Fruit fly (Drosophila melanogaster) whole organism, prepupa: ENCODE measurements around the gene Ire1.

Experiments used
- Blimp-1 ChIP-seq: fragments of 200-800 bp; sonication (Bioruptor generic); optimal IDR thresholded peaks from 3 replicates; lab custom pipeline; 2017; ENCODE audit warnings: missing biosample characterization, missing genetic modification characterization, mild to moderate bottlenecking, moderate library complexity, missing genetic modification reagents
- CG11294 ChIP-seq: fragments of 200-800 bp; sonication (Bioruptor generic); IDR thresholded peaks from 2 replicates; pipeline ENCODE4 v1.3.6; 2022; ENCODE audit warnings: missing biosample characterization, missing genetic modification characterization
- CG11762 ChIP-seq: fragments of 200-800 bp; sonication (Bioruptor generic); optimal IDR thresholded peaks from 3 replicates; lab custom pipeline; 2016; ENCODE audit warnings: missing biosample characterization, missing genetic modification characterization; ENCODE audit not compliant: insufficient read depth
- CG11902 ChIP-seq: fragments of 200-800 bp; sonication (Bioruptor generic); optimal IDR thresholded peaks from 3 replicates; lab custom pipeline; 2016; ENCODE audit warnings: missing biosample characterization, missing genetic modification characterization
- CG16779 ChIP-seq: fragments of 200-800 bp; sonication (Bioruptor generic); optimal IDR thresholded peaks from 3 replicates; lab custom pipeline; 2017; ENCODE audit warnings: missing biosample characterization, mild to moderate bottlenecking, missing genetic modification characterization
- CG3032 ChIP-seq: fragments of 200-800 bp; optimal IDR thresholded peaks from 2 replicates; lab custom pipeline; 2019; ENCODE audit warnings: missing biosample characterization, mild to moderate bottlenecking, missing genetic modification characterization, moderate library complexity
- CG32006 ChIP-seq: fragments of 200-800 bp; sonication (Bioruptor generic); optimal IDR thresholded peaks from 3 replicates; lab custom pipeline; 2017; ENCODE audit warnings: missing biosample characterization, mild to moderate bottlenecking, missing genetic modification characterization
- CG34406 ChIP-seq: fragments of 200-800 bp; sonication (Bioruptor generic); optimal IDR thresholded peaks from 3 replicates; lab custom pipeline; 2016; ENCODE audit warnings: missing biosample characterization, missing genetic modification characterization
- CG3919 ChIP-seq: fragments of 200-800 bp; sonication (Bioruptor generic); optimal IDR thresholded peaks from 3 replicates; lab custom pipeline; 2016; ENCODE audit warnings: missing biosample characterization, missing genetic modification characterization
- CG4318 ChIP-seq: fragments of 200-800 bp; sonication (Bioruptor generic); optimal IDR thresholded peaks from 3 replicates; lab custom pipeline; 2017; ENCODE audit warnings: missing biosample characterization, mild to moderate bottlenecking, missing genetic modification characterization
- CG6163 ChIP-seq: fragments of 200-800 bp; sonication (Bioruptor generic); IDR thresholded peaks from 3 replicates; pipeline ENCODE4 v1.3.6; 2022; ENCODE audit warnings: missing biosample characterization, missing genetic modification characterization
- CG6276 ChIP-seq: fragments of 200-800 bp; sonication (Bioruptor generic); optimal IDR thresholded peaks from 2 replicates; lab custom pipeline; 2017; ENCODE audit warnings: missing biosample characterization, mild to moderate bottlenecking, missing genetic modification characterization
- CG6792 ChIP-seq: fragments of 200-800 bp; sonication (Bioruptor generic); optimal IDR thresholded peaks from 3 replicates; lab custom pipeline; 2016; ENCODE audit warnings: missing biosample characterization, missing genetic modification characterization
- CG6808 ChIP-seq: fragments of 200-800 bp; sonication (Bioruptor generic); optimal IDR thresholded peaks from 3 replicates; lab custom pipeline; 2017; ENCODE audit warnings: missing biosample characterization, missing genetic modification characterization, mild to moderate bottlenecking, moderate library complexity, missing genetic modification reagents
- CG6854 ChIP-seq: fragments of 200-800 bp; sonication (Bioruptor generic); optimal IDR thresholded peaks from 2 replicates; lab custom pipeline; 2017; ENCODE audit warnings: missing biosample characterization, mild to moderate bottlenecking, missing genetic modification characterization
- CG7368 ChIP-seq: fragments of 200-800 bp; sonication (Bioruptor generic); optimal IDR thresholded peaks from 3 replicates; lab custom pipeline; 2016; ENCODE audit warnings: missing biosample characterization, missing genetic modification characterization
- CG8119 ChIP-seq: fragments of 200-800 bp; sonication (Bioruptor generic); IDR thresholded peaks from 3 replicates; pipeline ENCODE4 v1.3.6; 2022; ENCODE audit warnings: missing biosample characterization, missing genetic modification characterization
- CG8319 ChIP-seq: fragments of 200-800 bp; sonication (Bioruptor generic); optimal IDR thresholded peaks from 3 replicates; lab custom pipeline; 2016; ENCODE audit warnings: missing biosample characterization, missing genetic modification characterization
- CG8632 ChIP-seq: fragments of 200-800 bp; sonication (Bioruptor generic); optimal IDR thresholded peaks from 3 replicates; lab custom pipeline; 2016; ENCODE audit warnings: missing biosample characterization, missing genetic modification characterization
- CG9139 ChIP-seq: fragments of 200-800 bp; sonication (Bioruptor generic); optimal IDR thresholded peaks from 3 replicates; lab custom pipeline; 2017; ENCODE audit warnings: missing biosample characterization, mild to moderate bottlenecking, missing genetic modification characterization
- Eip75B ChIP-seq: fragments of 200-800 bp; sonication (Bioruptor generic); optimal IDR thresholded peaks from 3 replicates; lab custom pipeline; 2016; ENCODE audit warnings: missing biosample characterization, missing genetic modification characterization
- Eip78C ChIP-seq: fragments of 200-800 bp; sonication (Bioruptor generic); peaks from one replicate; lab custom pipeline; 2016; ENCODE audit warnings: missing biosample characterization, missing genetic modification characterization
- Eip93F ChIP-seq: fragments of 200-800 bp; sonication (Bioruptor generic); optimal IDR thresholded peaks from 2 replicates; lab custom pipeline; 2016; ENCODE audit warnings: missing biosample characterization, mild to moderate bottlenecking, missing genetic modification characterization
- Ets21C ChIP-seq: fragments of 200-800 bp; sonication (Bioruptor generic); optimal IDR thresholded peaks from 3 replicates; lab custom pipeline; 2016; ENCODE audit warnings: missing biosample characterization, missing genetic modification characterization
- Gug ChIP-seq: fragments of 200-800 bp; sonication (Bioruptor generic); IDR thresholded peaks from 2 replicates; pipeline ENCODE4 v1.3.6; 2022; ENCODE audit warnings: missing biosample characterization, missing genetic modification characterization
- Hr4 ChIP-seq: fragments of 200-800 bp; sonication (Bioruptor generic); optimal IDR thresholded peaks from 3 replicates; lab custom pipeline; 2016; ENCODE audit warnings: missing biosample characterization, missing genetic modification characterization
- Met ChIP-seq: fragments of 200-800 bp; sonication (Bioruptor generic); optimal IDR thresholded peaks from 3 replicates; lab custom pipeline; 2016; ENCODE audit warnings: missing biosample characterization, missing genetic modification characterization
- OdsH ChIP-seq: fragments of 200-800 bp; sonication (Bioruptor generic); optimal IDR thresholded peaks from 3 replicates; lab custom pipeline; 2016; ENCODE audit warnings: missing biosample characterization, missing genetic modification characterization
- Sox102F ChIP-seq: fragments of 200-800 bp; sonication (Bioruptor generic); optimal IDR thresholded peaks from 2 replicates; lab custom pipeline; 2016; ENCODE audit warnings: missing biosample characterization, mild to moderate bottlenecking, missing genetic modification characterization
- Sox14 ChIP-seq: fragments of 200-800 bp; sonication (Bioruptor generic); optimal IDR thresholded peaks from 3 replicates; lab custom pipeline; 2016; ENCODE audit warnings: missing biosample characterization, missing genetic modification characterization
- Sox15 ChIP-seq: fragments of 200-800 bp; sonication (Bioruptor generic); optimal IDR thresholded peaks from 3 replicates; lab custom pipeline; 2016; ENCODE audit warnings: missing biosample characterization, missing genetic modification characterization
- achi ChIP-seq: fragments of 200-800 bp; sonication (Bioruptor generic); optimal IDR thresholded peaks from 3 replicates; lab custom pipeline; 2016; ENCODE audit warnings: missing biosample characterization, missing genetic modification characterization
- acj6 ChIP-seq: fragments of 200-800 bp; sonication (Bioruptor generic); optimal IDR thresholded peaks from 3 replicates; lab custom pipeline; 2016; ENCODE audit warnings: missing biosample characterization, missing genetic modification characterization
- cyc ChIP-seq: fragments of 200-800 bp; sonication (Bioruptor generic); optimal IDR thresholded peaks from 3 replicates; lab custom pipeline; 2016; ENCODE audit warnings: missing biosample characterization, missing genetic modification characterization
- dac ChIP-seq: fragments of 200-800 bp; sonication (Bioruptor generic); optimal IDR thresholded peaks from 2 replicates; lab custom pipeline; 2017; ENCODE audit warnings: missing biosample characterization, mild to moderate bottlenecking, missing genetic modification characterization
- dsx ChIP-seq: fragments of 200-800 bp; optimal IDR thresholded peaks from 3 replicates; lab custom pipeline; 2019; ENCODE audit warnings: missing biosample characterization, mild to moderate bottlenecking, missing genetic modification characterization, moderate library complexity; ENCODE audit not compliant: poor library complexity, severe bottlenecking
- eg ChIP-seq: fragments of 200-800 bp; sonication (Bioruptor generic); IDR thresholded peaks from 3 replicates; pipeline ENCODE4 v1.3.6; 2022; ENCODE audit warnings: missing biosample characterization, missing genetic modification characterization
- esn ChIP-seq: fragments of 200-800 bp; sonication (Bioruptor generic); optimal IDR thresholded peaks from 2 replicates; lab custom pipeline; 2016; ENCODE audit warnings: missing biosample characterization, mild to moderate bottlenecking, missing genetic modification characterization, moderate library complexity
- fd59A ChIP-seq: fragments of 200-800 bp; sonication (Bioruptor generic); optimal IDR thresholded peaks from 2 replicates; lab custom pipeline; 2017; ENCODE audit warnings: missing biosample characterization, mild to moderate bottlenecking, missing genetic modification characterization, missing genetic modification reagents
- fkh ChIP-seq: fragments of 200-800 bp; sonication (Bioruptor generic); optimal IDR thresholded peaks from 3 replicates; lab custom pipeline; 2017; ENCODE audit warnings: missing biosample characterization, mild to moderate bottlenecking, missing genetic modification characterization, moderate library complexity
- pdm3 ChIP-seq: fragments of 200-800 bp; sonication (Bioruptor generic); optimal IDR thresholded peaks from 3 replicates; lab custom pipeline; 2016; ENCODE audit warnings: missing biosample characterization, missing genetic modification characterization
- salr ChIP-seq, 2 experiments: fragments of 200-800 bp; sonication (Bioruptor generic); optimal IDR thresholded peaks; 3 replicates each; lab custom pipeline; 2016 to 2018; ENCODE audit warnings: missing biosample characterization in 2 of 2, missing genetic modification characterization in 2 of 2, mild to moderate bottlenecking in 1 of 2
- spab ChIP-seq: fragments of 200-800 bp; sonication (Bioruptor generic); optimal IDR thresholded peaks from 2 replicates; lab custom pipeline; 2017; ENCODE audit warnings: missing biosample characterization, mild to moderate bottlenecking, missing genetic modification characterization, missing genetic modification reagents
- ss ChIP-seq, 2 experiments: fragments of 200-800 bp; sonication (Bioruptor generic); optimal IDR thresholded peaks; 2 replicates in 1 of 2; 3 replicates in 1 of 2; lab custom pipeline; 2017 to 2018; ENCODE audit warnings: mild to moderate bottlenecking in 2 of 2, missing biosample characterization in 2 of 2, missing genetic modification characterization in 2 of 2, moderate library complexity in 1 of 2
- topi ChIP-seq: fragments of 200-800 bp; sonication (Bioruptor generic); optimal IDR thresholded peaks from 3 replicates; lab custom pipeline; 2016; ENCODE audit warnings: missing biosample characterization, missing genetic modification characterization
- vri ChIP-seq: fragments of 200-800 bp; sonication (Bioruptor generic); optimal IDR thresholded peaks from 3 replicates; lab custom pipeline; 2016; ENCODE audit warnings: missing biosample characterization, mild to moderate bottlenecking, missing genetic modification characterization

Gene Ire1

DNA sequence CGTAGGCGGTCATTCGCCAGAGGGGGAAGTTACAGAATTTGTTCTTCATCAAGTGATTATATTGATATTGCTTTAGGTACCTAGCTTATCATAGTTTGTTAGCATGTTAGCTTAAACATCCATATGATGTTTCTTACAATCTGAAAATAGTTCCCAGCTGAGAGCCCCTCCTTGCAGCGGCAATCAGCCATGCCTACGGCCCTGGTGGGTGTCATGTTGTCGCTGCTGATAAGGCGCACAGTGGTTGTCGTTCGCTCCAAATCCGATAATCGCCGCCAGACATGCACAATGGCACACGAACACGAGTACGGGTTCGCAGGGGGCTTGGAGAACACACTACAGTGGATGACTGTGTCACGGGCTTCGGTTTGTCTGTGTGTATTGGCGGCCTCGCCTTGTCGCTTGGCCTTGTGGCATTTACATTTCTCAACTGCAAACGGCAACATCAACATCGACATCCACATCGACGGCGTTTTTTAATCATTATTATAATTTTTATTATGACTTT, 44.9 kb upstream of the Ire1 start (continued):
- TF ChIP-seq Blimp-1 (GFP tag; lab: Kevin White, UChicago) (peak; percentile 59), CG8632 (GFP tag; lab: Kevin White, UChicago) (peak; percentile 83), CG4318 (GFP tag; lab: Kevin White, UChicago) (no peak), Sox14 (GFP tag; lab: Kevin White, UChicago) (peak; percentile 89), CG6808 (GFP tag; lab: Kevin White, UChicago) (peak; percentile 80), CG32006 (GFP tag; lab: Kevin White, UChicago) (peak; percentile 86), Sox102F (peak; percentile 90), salr (GFP tag; optimal IDR thresholded peaks at IDR 0.05; lab: Kevin White, UChicago) (peak; percentile 70 to 77), esn (GFP tag; lab: Kevin White, UChicago) (peak; percentile 93), eg (peak; percentile 91), Eip93F (GFP tag; lab: Kevin White, UChicago) (peak; percentile 66), OdsH (GFP tag; lab: Kevin White, UChicago) (peak; percentile 92), fkh (GFP tag; lab: Kevin White, UChicago) (peak; percentile 61), CG3919 (GFP tag; lab: Kevin White, UChicago) (peak; percentile 87)

DNA sequence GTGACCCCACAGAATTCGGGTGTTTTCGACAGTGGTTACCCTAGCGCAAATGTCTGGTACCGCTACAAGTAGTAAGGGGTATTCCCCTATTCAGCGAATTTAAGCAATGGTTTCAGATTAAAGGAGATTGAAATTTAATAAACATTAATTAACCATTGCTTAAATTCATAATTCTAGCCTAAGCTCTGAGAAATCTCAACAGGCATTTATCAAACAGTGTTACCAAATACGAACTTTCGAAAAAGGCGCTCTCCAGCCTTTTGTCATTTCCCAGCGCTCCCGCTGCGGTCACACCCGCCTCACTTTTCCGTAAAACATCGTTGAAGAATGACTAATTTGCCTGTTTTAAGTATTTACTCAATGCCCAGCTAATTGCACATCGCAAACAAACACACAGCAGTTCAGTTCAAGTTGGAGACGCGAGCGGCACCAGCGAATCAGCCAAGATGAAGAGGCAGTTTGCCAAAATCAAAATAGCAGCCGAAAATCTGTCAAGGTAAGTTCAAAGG, 43.8 kb upstream of the Ire1 start, which contains the start of the genes Surf6 and RhoGAP92B:
Surf6 (minus strand) TSS at position 4 of the 509 bp plus-strand sequence.
RhoGAP92B (plus strand) TSS at position 300 of the 509 bp plus-strand sequence.
- TF ChIP-seq topi (GFP tag; lab: Kevin White, UChicago) = peak; percentile 67
- TF ChIP-seq eg = peak; percentile 64; the same call in 2 of the 3 replicates
- TF ChIP-seq CG8119 (GFP tag; lab: Robert Waterston, UW) = peak; percentile 23; the same call in 1 of the 3 replicates
- TF ChIP-seq Sox15 = peak; percentile 27
- peak; percentile 79 for TF ChIP-seq Eip78C (GFP tag; lab: Kevin White, UChicago)
- TF ChIP-seq CG6808 (GFP tag; lab: Kevin White, UChicago) = peak; percentile 52
- TF ChIP-seq CG3032 (tag; lab: Kevin White, UChicago) = peak; percentile 53
- peak; percentile 42 for TF ChIP-seq CG8319 (GFP tag; lab: Kevin White, UChicago)
- no peak for TF ChIP-seq fd59A (GFP tag; lab: Kevin White, UChicago)
- peak; percentile 68 for TF ChIP-seq Met (GFP tag; lab: Kevin White, UChicago)
- peak; percentile 49 for TF ChIP-seq CG16779 (tag; lab: Kevin White, UChicago)
- 0 out of 2 replicates have a peak, but pooled peaks have one; percentile 22 for TF ChIP-seq Gug
- TF ChIP-seq vri (GFP tag; lab: Kevin White, UChicago) = peak; percentile 66
- TF ChIP-seq CG11762 (GFP tag; lab: Kevin White, UChicago) = no peak
- peak; percentile 50; the same call in 2 of the 3 replicates for TF ChIP-seq CG6163 (GFP tag; lab: Robert Waterston, UW)
- TF ChIP-seq CG11294 (GFP tag; lab: Robert Waterston, UW) = no peak
- TF ChIP-seq Sox14 (GFP tag; lab: Kevin White, UChicago) = peak; percentile 76
- TF ChIP-seq Blimp-1 (GFP tag; lab: Kevin White, UChicago) = no peak
- TF ChIP-seq CG6854 = peak; percentile 77
- TF ChIP-seq ss (GFP tag; optimal IDR thresholded peaks at IDR 0.05; lab: Kevin White, UChicago) = peak; percentile 40 to 62
- TF ChIP-seq CG9139 = peak; percentile 44
- no peak for TF ChIP-seq dac (GFP tag; lab: Kevin White, UChicago)
- TF ChIP-seq Hr4 (GFP tag; lab: Kevin White, UChicago) = peak; percentile 51
- peak; percentile 6 for TF ChIP-seq CG7368
- peak; percentile 47 for TF ChIP-seq CG6792 (GFP tag; lab: Kevin White, UChicago)
- peak; percentile 35 for TF ChIP-seq CG34406 (GFP tag; lab: Kevin White, UChicago)
- peak; percentile 42 for TF ChIP-seq acj6
- TF ChIP-seq achi = peak; percentile 62
- TF ChIP-seq Eip75B = peak; percentile 73
- peak; percentile 62 for TF ChIP-seq CG3919 (GFP tag; lab: Kevin White, UChicago)
- TF ChIP-seq cyc (GFP tag; lab: Kevin White, UChicago) = peak; percentile 55
- no peak for TF ChIP-seq CG6276 (GFP tag; lab: Kevin White, UChicago)
- peak; percentile 19 for TF ChIP-seq CG11902
- TF ChIP-seq Ets21C (GFP tag; lab: Kevin White, UChicago) = peak; percentile 46
- TF ChIP-seq fkh (GFP tag; lab: Kevin White, UChicago) = peak; percentile 60
- peak; percentile 50 for TF ChIP-seq esn (GFP tag; lab: Kevin White, UChicago)
- TF ChIP-seq Sox102F = peak; percentile 63
- TF ChIP-seq OdsH (GFP tag; lab: Kevin White, UChicago) = peak; percentile 42
- TF ChIP-seq spab = no peak
- TF ChIP-seq CG32006 (GFP tag; lab: Kevin White, UChicago) = no peak
- TF ChIP-seq dsx (GFP tag; lab: Kevin White, UChicago) = peak; percentile 43
- no peak for TF ChIP-seq pdm3 (GFP tag; lab: Kevin White, UChicago)
